Fruit fly (Drosophila melanogaster): ENCODE data around the gene CG33509.

DNA sequence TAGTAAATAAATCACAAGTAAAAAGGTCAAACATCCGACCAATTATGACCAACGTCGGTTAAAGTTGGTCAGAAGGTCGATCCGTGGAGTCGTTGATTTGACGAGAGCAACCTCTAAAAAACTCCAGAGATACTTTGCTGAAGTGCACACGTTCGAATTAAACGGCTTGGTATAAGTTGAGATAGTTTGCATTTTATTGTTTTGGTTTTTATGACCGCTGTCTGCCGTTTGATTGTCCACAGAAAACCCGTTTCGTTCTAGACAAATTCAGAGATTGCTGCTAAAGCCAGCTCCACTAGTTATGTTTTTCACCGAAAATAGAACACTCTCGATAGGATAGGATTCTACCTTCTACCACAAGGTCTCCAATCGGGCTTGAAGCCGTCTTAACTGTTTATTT is 12.5 kb downstream of the CG33509 start:
- no peak for TF ChIP-seq psq (optimal IDR thresholded peaks at IDR 0.05)
- no peak for TF ChIP-seq pan (optimal IDR thresholded peaks at IDR 0.05)
